Fruit fly (Drosophila melanogaster) whole organism, prepupa: ENCODE data around the gene Trl.

Experiments
- CG10669 ChIP-seq: fragments of 200-800 bp; sonication (Bioruptor generic); optimal IDR thresholded peaks from 3 replicates; lab custom pipeline; 2018; ENCODE audit warnings: missing biosample characterization, mild to moderate bottlenecking, missing genetic modification characterization, moderate library complexity
- CG11294 ChIP-seq: fragments of 200-800 bp; sonication (Bioruptor generic); IDR thresholded peaks from 2 replicates; pipeline ENCODE4 v1.3.6; 2022; ENCODE audit warnings: missing biosample characterization, missing genetic modification characterization
- CG11762 ChIP-seq: fragments of 200-800 bp; sonication (Bioruptor generic); optimal IDR thresholded peaks from 3 replicates; lab custom pipeline; 2016; ENCODE audit warnings: missing biosample characterization, missing genetic modification characterization; ENCODE audit not compliant: insufficient read depth
- CG15336 ChIP-seq: fragments of 200-800 bp; sonication (Bioruptor generic); IDR thresholded peaks from 2 replicates; pipeline ENCODE4 v1.3.6; 2022; ENCODE audit warnings: missing biosample characterization, missing genetic modification characterization
- CG1621 ChIP-seq: fragments of 200-800 bp; sonication (Bioruptor generic); optimal IDR thresholded peaks from 3 replicates; lab custom pipeline; 2018; ENCODE audit warnings: missing biosample characterization, mild to moderate bottlenecking, missing genetic modification characterization
- CG3032 ChIP-seq: fragments of 200-800 bp; optimal IDR thresholded peaks from 2 replicates; lab custom pipeline; 2019; ENCODE audit warnings: missing biosample characterization, mild to moderate bottlenecking, missing genetic modification characterization, moderate library complexity
- CG31627 ChIP-seq: fragments of 200-800 bp; sonication (Bioruptor generic); optimal IDR thresholded peaks from 3 replicates; lab custom pipeline; 2016; ENCODE audit warnings: missing biosample characterization, missing genetic modification characterization
- CG32006 ChIP-seq: fragments of 200-800 bp; sonication (Bioruptor generic); optimal IDR thresholded peaks from 3 replicates; lab custom pipeline; 2017; ENCODE audit warnings: missing biosample characterization, mild to moderate bottlenecking, missing genetic modification characterization
- CG34406 ChIP-seq: fragments of 200-800 bp; sonication (Bioruptor generic); optimal IDR thresholded peaks from 3 replicates; lab custom pipeline; 2016; ENCODE audit warnings: missing biosample characterization, missing genetic modification characterization
- CG3919 ChIP-seq: fragments of 200-800 bp; sonication (Bioruptor generic); optimal IDR thresholded peaks from 3 replicates; lab custom pipeline; 2016; ENCODE audit warnings: missing biosample characterization, missing genetic modification characterization
- CG4318 ChIP-seq: fragments of 200-800 bp; sonication (Bioruptor generic); optimal IDR thresholded peaks from 3 replicates; lab custom pipeline; 2017; ENCODE audit warnings: missing biosample characterization, mild to moderate bottlenecking, missing genetic modification characterization
- CG6163 ChIP-seq: fragments of 200-800 bp; sonication (Bioruptor generic); IDR thresholded peaks from 3 replicates; pipeline ENCODE4 v1.3.6; 2022; ENCODE audit warnings: missing biosample characterization, missing genetic modification characterization
- CG6276 ChIP-seq: fragments of 200-800 bp; sonication (Bioruptor generic); optimal IDR thresholded peaks from 2 replicates; lab custom pipeline; 2017; ENCODE audit warnings: missing biosample characterization, mild to moderate bottlenecking, missing genetic modification characterization
- CG6792 ChIP-seq: fragments of 200-800 bp; sonication (Bioruptor generic); optimal IDR thresholded peaks from 3 replicates; lab custom pipeline; 2016; ENCODE audit warnings: missing biosample characterization, missing genetic modification characterization
- CG6808 ChIP-seq: fragments of 200-800 bp; sonication (Bioruptor generic); optimal IDR thresholded peaks from 3 replicates; lab custom pipeline; 2017; ENCODE audit warnings: missing biosample characterization, missing genetic modification characterization, mild to moderate bottlenecking, moderate library complexity, missing genetic modification reagents
- CG6854 ChIP-seq: fragments of 200-800 bp; sonication (Bioruptor generic); optimal IDR thresholded peaks from 2 replicates; lab custom pipeline; 2017; ENCODE audit warnings: missing biosample characterization, mild to moderate bottlenecking, missing genetic modification characterization
- CG7368 ChIP-seq: fragments of 200-800 bp; sonication (Bioruptor generic); optimal IDR thresholded peaks from 3 replicates; lab custom pipeline; 2016; ENCODE audit warnings: missing biosample characterization, missing genetic modification characterization
- CG8119 ChIP-seq: fragments of 200-800 bp; sonication (Bioruptor generic); IDR thresholded peaks from 3 replicates; pipeline ENCODE4 v1.3.6; 2022; ENCODE audit warnings: missing biosample characterization, missing genetic modification characterization
- CG8632 ChIP-seq: fragments of 200-800 bp; sonication (Bioruptor generic); optimal IDR thresholded peaks from 3 replicates; lab custom pipeline; 2016; ENCODE audit warnings: missing biosample characterization, missing genetic modification characterization
- CG9139 ChIP-seq: fragments of 200-800 bp; sonication (Bioruptor generic); optimal IDR thresholded peaks from 3 replicates; lab custom pipeline; 2017; ENCODE audit warnings: missing biosample characterization, mild to moderate bottlenecking, missing genetic modification characterization
- Eip75B ChIP-seq: fragments of 200-800 bp; sonication (Bioruptor generic); optimal IDR thresholded peaks from 3 replicates; lab custom pipeline; 2016; ENCODE audit warnings: missing biosample characterization, missing genetic modification characterization
- Eip78C ChIP-seq: fragments of 200-800 bp; sonication (Bioruptor generic); peaks from one replicate; lab custom pipeline; 2016; ENCODE audit warnings: missing biosample characterization, missing genetic modification characterization
- Hr39 ChIP-seq: fragments of 200-800 bp; sonication (Bioruptor generic); optimal IDR thresholded peaks from 2 replicates; lab custom pipeline; 2016; ENCODE audit warnings: missing biosample characterization, missing genetic modification characterization
- Hr4 ChIP-seq: fragments of 200-800 bp; sonication (Bioruptor generic); optimal IDR thresholded peaks from 3 replicates; lab custom pipeline; 2016; ENCODE audit warnings: missing biosample characterization, missing genetic modification characterization
- Lpt ChIP-seq: fragments of 200-800 bp; sonication (Bioruptor generic); optimal IDR thresholded peaks from 3 replicates; lab custom pipeline; 2016; ENCODE audit warnings: missing biosample characterization, missing genetic modification characterization
- Smox ChIP-seq: fragments of 200-800 bp; sonication (Bioruptor generic); optimal IDR thresholded peaks from 3 replicates; lab custom pipeline; 2016; ENCODE audit warnings: missing biosample characterization, missing genetic modification characterization
- Sox14 ChIP-seq: fragments of 200-800 bp; sonication (Bioruptor generic); optimal IDR thresholded peaks from 3 replicates; lab custom pipeline; 2016; ENCODE audit warnings: missing biosample characterization, missing genetic modification characterization
- achi ChIP-seq: fragments of 200-800 bp; sonication (Bioruptor generic); optimal IDR thresholded peaks from 3 replicates; lab custom pipeline; 2016; ENCODE audit warnings: missing biosample characterization, missing genetic modification characterization
- acj6 ChIP-seq: fragments of 200-800 bp; sonication (Bioruptor generic); optimal IDR thresholded peaks from 3 replicates; lab custom pipeline; 2016; ENCODE audit warnings: missing biosample characterization, missing genetic modification characterization
- cyc ChIP-seq: fragments of 200-800 bp; sonication (Bioruptor generic); optimal IDR thresholded peaks from 3 replicates; lab custom pipeline; 2016; ENCODE audit warnings: missing biosample characterization, missing genetic modification characterization
- dac ChIP-seq: fragments of 200-800 bp; sonication (Bioruptor generic); optimal IDR thresholded peaks from 2 replicates; lab custom pipeline; 2017; ENCODE audit warnings: missing biosample characterization, mild to moderate bottlenecking, missing genetic modification characterization
- dsx ChIP-seq: fragments of 200-800 bp; optimal IDR thresholded peaks from 3 replicates; lab custom pipeline; 2019; ENCODE audit warnings: missing biosample characterization, mild to moderate bottlenecking, missing genetic modification characterization, moderate library complexity; ENCODE audit not compliant: poor library complexity, severe bottlenecking
- eg ChIP-seq: fragments of 200-800 bp; sonication (Bioruptor generic); IDR thresholded peaks from 3 replicates; pipeline ENCODE4 v1.3.6; 2022; ENCODE audit warnings: missing biosample characterization, missing genetic modification characterization
- esn ChIP-seq: fragments of 200-800 bp; sonication (Bioruptor generic); optimal IDR thresholded peaks from 2 replicates; lab custom pipeline; 2016; ENCODE audit warnings: missing biosample characterization, mild to moderate bottlenecking, missing genetic modification characterization, moderate library complexity
- fd59A ChIP-seq: fragments of 200-800 bp; sonication (Bioruptor generic); optimal IDR thresholded peaks from 2 replicates; lab custom pipeline; 2017; ENCODE audit warnings: missing biosample characterization, mild to moderate bottlenecking, missing genetic modification characterization, missing genetic modification reagents
- fd85E ChIP-seq: fragments of 200-800 bp; sonication (Bioruptor generic); optimal IDR thresholded peaks from 3 replicates; lab custom pipeline; 2016; ENCODE audit warnings: missing biosample characterization, missing genetic modification characterization
- fkh ChIP-seq: fragments of 200-800 bp; sonication (Bioruptor generic); optimal IDR thresholded peaks from 3 replicates; lab custom pipeline; 2017; ENCODE audit warnings: missing biosample characterization, mild to moderate bottlenecking, missing genetic modification characterization, moderate library complexity
- net ChIP-seq: fragments of 200-800 bp; sonication (Bioruptor generic); optimal IDR thresholded peaks from 3 replicates; lab custom pipeline; 2016; ENCODE audit warnings: missing biosample characterization, missing genetic modification characterization
- pdm3 ChIP-seq: fragments of 200-800 bp; sonication (Bioruptor generic); optimal IDR thresholded peaks from 3 replicates; lab custom pipeline; 2016; ENCODE audit warnings: missing biosample characterization, missing genetic modification characterization
- salr ChIP-seq, 2 experiments: fragments of 200-800 bp; sonication (Bioruptor generic); optimal IDR thresholded peaks; 3 replicates each; lab custom pipeline; 2016 to 2018; ENCODE audit warnings: missing biosample characterization in 2 of 2, missing genetic modification characterization in 2 of 2, mild to moderate bottlenecking in 1 of 2
- ss ChIP-seq, 2 experiments: fragments of 200-800 bp; sonication (Bioruptor generic); optimal IDR thresholded peaks; 2 replicates in 1 of 2; 3 replicates in 1 of 2; lab custom pipeline; 2017 to 2018; ENCODE audit warnings: mild to moderate bottlenecking in 2 of 2, missing biosample characterization in 2 of 2, missing genetic modification characterization in 2 of 2, moderate library complexity in 1 of 2
- svp ChIP-seq: fragments of 200-800 bp; sonication (Bioruptor generic); peaks from one replicate; lab custom pipeline; 2016; ENCODE audit warnings: missing biosample characterization, missing genetic modification characterization
- topi ChIP-seq: fragments of 200-800 bp; sonication (Bioruptor generic); optimal IDR thresholded peaks from 3 replicates; lab custom pipeline; 2016; ENCODE audit warnings: missing biosample characterization, missing genetic modification characterization
- vri ChIP-seq: fragments of 200-800 bp; sonication (Bioruptor generic); optimal IDR thresholded peaks from 3 replicates; lab custom pipeline; 2016; ENCODE audit warnings: missing biosample characterization, mild to moderate bottlenecking, missing genetic modification characterization

Gene Trl

dm6 chr3L:14755951-14756723 is 4.7 kb downstream of the Trl start (continued):
- peak; percentile 88 for TF ChIP-seq CG3919 (GFP tag; lab: Kevin White, UChicago)
- TF ChIP-seq CG34406 (GFP tag; lab: Kevin White, UChicago), result peak; percentile 81
- TF ChIP-seq CG31627 (GFP tag; lab: Kevin White, UChicago), result peak; percentile 89
- TF ChIP-seq CG6854 (GFP tag; lab: Kevin White, UChicago), result peak; percentile 76
- TF ChIP-seq CG32006, result peak; percentile 97
- TF ChIP-seq Eip78C (GFP tag; lab: Kevin White, UChicago), result peak; percentile 98
- TF ChIP-seq achi, result peak; percentile 90
- peak; percentile 59 for TF ChIP-seq CG7368 (GFP tag; lab: Kevin White, UChicago)
- TF ChIP-seq Lpt (GFP tag; lab: Kevin White, UChicago), result peak; percentile 72
- TF ChIP-seq Hr4, result peak; percentile 95
- peak; percentile 52 to 91 for TF ChIP-seq salr (GFP tag; optimal IDR thresholded peaks at IDR 0.05; lab: Kevin White, UChicago)
- TF ChIP-seq CG8632 (GFP tag; lab: Kevin White, UChicago), result peak; percentile 86
- peak; percentile 89 for TF ChIP-seq pdm3 (GFP tag; lab: Kevin White, UChicago)
- peak; percentile 83 for TF ChIP-seq cyc (GFP tag; lab: Kevin White, UChicago)
- peak; percentile 85 for TF ChIP-seq eg (GFP tag; lab: Robert Waterston, UW)
- TF ChIP-seq CG4318 (GFP tag; lab: Kevin White, UChicago), result peak; percentile 92
- TF ChIP-seq dac (GFP tag; lab: Kevin White, UChicago), result peak; percentile 82
- TF ChIP-seq CG6163 (GFP tag; lab: Robert Waterston, UW), result peak; percentile 81
- peak; percentile 89 for TF ChIP-seq CG8119 (GFP tag; lab: Robert Waterston, UW)
- peak; percentile 91 for TF ChIP-seq acj6 (GFP tag; lab: Kevin White, UChicago)
- peak; percentile 85 for TF ChIP-seq CG11294
- TF ChIP-seq CG11762, result peak; percentile 76

- TF ChIP-seq fd85E (GFP tag; lab: Kevin White, UChicago) (peak; percentile 74), fkh (GFP tag; lab: Kevin White, UChicago) (peak; percentile 29), CG3032 (tag; lab: Kevin White, UChicago) (no peak), eg (GFP tag; lab: Robert Waterston, UW) (peak; percentile 73; the same call in 2 of the 3 replicates), dsx (GFP tag; lab: Kevin White, UChicago) (peak; percentile 54), Lpt (GFP tag; lab: Kevin White, UChicago) (peak; percentile 38), Eip75B (peak; percentile 42), CG10669 (GFP tag; lab: Kevin White, UChicago) (no peak), CG6808 (peak; percentile 63), ss (GFP tag; optimal IDR thresholded peaks at IDR 0.05; lab: Kevin White, UChicago) (peak; percentile 74 to 80), CG3919 (GFP tag; lab: Kevin White, UChicago) (peak; percentile 23), CG6854 (GFP tag; lab: Kevin White, UChicago) (peak; percentile 8), esn (peak; percentile 21), svp (GFP tag; lab: Kevin White, UChicago) (peak; percentile 99), Hr39 (no peak), CG8119 (GFP tag; lab: Robert Waterston, UW) (peak; percentile 22; the same call in 1 of the 3 replicates), topi (GFP tag; lab: Kevin White, UChicago) (no peak), cyc (GFP tag; lab: Kevin White, UChicago) (no peak), CG8632 (GFP tag; lab: Kevin White, UChicago) (peak; percentile 4), CG9139 (GFP tag; lab: Kevin White, UChicago) (peak; percentile 69), fd59A (GFP tag; lab: Kevin White, UChicago) (no peak), acj6 (GFP tag; lab: Kevin White, UChicago) (no peak), Smox (GFP tag; lab: Kevin White, UChicago) (no peak), CG11762 (peak; percentile 5), CG6792 (GFP tag; lab: Kevin White, UChicago) (peak; percentile 5), CG6276 (GFP tag; lab: Kevin White, UChicago) (peak; percentile 44), net (GFP tag; lab: Kevin White, UChicago) (peak; percentile 28), CG15336 (GFP tag; lab: Robert Waterston, UW) (0 out of 2 replicates have a peak, but pooled peaks have one; percentile 32), vri (GFP tag; lab: Kevin White, UChicago) (peak; percentile 59), CG6163 (GFP tag; lab: Robert Waterston, UW) (peak; percentile 71), pdm3 (GFP tag; lab: Kevin White, UChicago) (no peak), CG11294 (no peak), Sox14 (GFP tag; lab: Kevin White, UChicago) (peak; percentile 24), Eip78C (GFP tag; lab: Kevin White, UChicago) (peak; percentile 80), CG1621 (tag; lab: Kevin White, UChicago) (no peak), CG31627 (GFP tag; lab: Kevin White, UChicago) (no peak)
Measured at dm6 chr3L:14755046-14755643, 5.7 kb downstream of the Trl start.
